Fruit fly (Drosophila melanogaster) whole organism, embryonic: ENCODE measurements around the gene kek2.

Experiments
- Adf1 ChIP-seq: fragments of 200-800 bp; sonication (Bioruptor generic); IDR thresholded peaks from 2 replicates; pipeline ENCODE4 v1.3.6; 2022; ENCODE audit warnings: missing biosample characterization, missing genetic modification characterization
- BEAF-32 ChIP-seq: fragments of 200-800 bp; sonication (Bioruptor generic); optimal IDR thresholded peaks from 3 replicates; lab custom pipeline; 2017; ENCODE audit warnings: missing biosample characterization, missing genetic modification characterization, mild to moderate bottlenecking, moderate library complexity, missing genetic modification reagents
- CG11398 ChIP-seq: fragments of 200-800 bp; sonication (Bioruptor generic); optimal IDR thresholded peaks from 2 replicates; lab custom pipeline; 2016; ENCODE audit warnings: missing biosample characterization, missing genetic modification characterization
- CG12071 ChIP-seq: fragments of 200-800 bp; sonication (Bioruptor generic); optimal IDR thresholded peaks from 3 replicates; lab custom pipeline; 2018; ENCODE audit warnings: missing biosample characterization, mild to moderate bottlenecking, missing genetic modification characterization
- CG12104 ChIP-seq: fragments of 200-800 bp; sonication (Bioruptor generic); optimal IDR thresholded peaks from 3 replicates; lab custom pipeline; 2016; ENCODE audit warnings: missing biosample characterization, missing genetic modification characterization
- CG13424 ChIP-seq: fragments of 200-800 bp; sonication (Bioruptor generic); optimal IDR thresholded peaks from 2 replicates; lab custom pipeline; 2019; ENCODE audit warnings: missing biosample characterization, mild to moderate bottlenecking, missing genetic modification characterization, moderate library complexity
- CG13624 ChIP-seq: fragments of 200-800 bp; sonication (Bioruptor generic); optimal IDR thresholded peaks from 2 replicates; lab custom pipeline; 2016; ENCODE audit warnings: missing biosample characterization, missing genetic modification characterization
- CG2202 ChIP-seq: fragments of 200-800 bp; sonication (Bioruptor generic); optimal IDR thresholded peaks from 2 replicates; lab custom pipeline; 2018; ENCODE audit warnings: missing biosample characterization, mild to moderate bottlenecking, missing genetic modification characterization
- CG30403 ChIP-seq: fragments of 200-800 bp; sonication (Bioruptor generic); optimal IDR thresholded peaks from 3 replicates; lab custom pipeline; 2016; ENCODE audit warnings: missing biosample characterization, missing genetic modification characterization
- CG31388 ChIP-seq: fragments of 200-800 bp; sonication (Bioruptor generic); optimal IDR thresholded peaks from 2 replicates; lab custom pipeline; 2016; ENCODE audit warnings: missing biosample characterization, missing genetic modification characterization
- CG3163 ChIP-seq: fragments of 200-800 bp; sonication (Bioruptor generic); optimal IDR thresholded peaks from 3 replicates; lab custom pipeline; 2016; ENCODE audit warnings: missing biosample characterization, missing genetic modification characterization
- CG3838 ChIP-seq: fragments of 200-800 bp; sonication (Bioruptor generic); optimal IDR thresholded peaks from 3 replicates; lab custom pipeline; 2016; ENCODE audit warnings: missing biosample characterization, missing genetic modification characterization
- CG4360 ChIP-seq: fragments of 200-800 bp; sonication (Bioruptor generic); IDR thresholded peaks from 2 replicates; pipeline ENCODE4 v1.3.6; 2022; ENCODE audit warnings: missing biosample characterization, missing genetic modification characterization
- CG5245 ChIP-seq: fragments of 200-800 bp; sonication (Bioruptor generic); optimal IDR thresholded peaks from 3 replicates; lab custom pipeline; 2016; ENCODE audit warnings: missing biosample characterization, missing genetic modification characterization
- CG5953 ChIP-seq: fragments of 200-800 bp; sonication (Bioruptor generic); IDR thresholded peaks from 2 replicates; pipeline ENCODE4 v1.3.6; 2022; ENCODE audit warnings: missing biosample characterization, missing genetic modification characterization
- CG7556 ChIP-seq: fragments of 200-800 bp; sonication (Bioruptor generic); optimal IDR thresholded peaks from 2 replicates; lab custom pipeline; 2017; ENCODE audit warnings: missing biosample characterization, mild to moderate bottlenecking, missing genetic modification characterization
- CG7839 ChIP-seq: fragments of 200-800 bp; sonication (Bioruptor generic); optimal IDR thresholded peaks from 3 replicates; lab custom pipeline; 2018; ENCODE audit warnings: missing biosample characterization, mild to moderate bottlenecking, missing genetic modification characterization, moderate library complexity
- CG7963 ChIP-seq: fragments of 200-800 bp; sonication (Bioruptor generic); IDR thresholded peaks from 3 replicates; pipeline ENCODE4 v1.3.6; 2022; ENCODE audit warnings: missing biosample characterization, missing genetic modification characterization; ENCODE audit not compliant: partially characterized antibody
- CG9817 ChIP-seq: fragments of 200-800 bp; sonication (Bioruptor generic); optimal IDR thresholded peaks from 2 replicates; lab custom pipeline; 2018; ENCODE audit warnings: missing biosample characterization, mild to moderate bottlenecking, missing genetic modification characterization, moderate library complexity
- Dfd ChIP-seq, 2 experiments: fragments of >200 bp; optimal IDR thresholded peaks; 2 replicates each; lab custom pipeline; 2017; ENCODE audit warnings: missing biosample characterization in 2 of 2, missing genetic modification characterization in 2 of 2
- Dll ChIP-seq: fragments of 200-800 bp; sonication (Bioruptor generic); IDR thresholded peaks from 4 replicates; pipeline ENCODE4 v1.3.6; 2022; ENCODE audit warnings: missing biosample characterization, missing genetic modification characterization; ENCODE audit not compliant: partially characterized antibody
- E2f2 ChIP-seq: fragments of 200-800 bp; sonication (Bioruptor generic); IDR thresholded peaks from 2 replicates; pipeline ENCODE4 v1.3.6; 2022; ENCODE audit warnings: missing biosample characterization, missing genetic modification characterization
- Hand ChIP-seq: fragments of 200-800 bp; sonication (Bioruptor generic); optimal IDR thresholded peaks from 2 replicates; lab custom pipeline; 2017; ENCODE audit warnings: mild to moderate bottlenecking, missing biosample characterization, missing genetic modification reagents, missing genetic modification characterization
- HmgZ ChIP-seq: fragments of 200-800 bp; sonication (Bioruptor generic); optimal IDR thresholded peaks from 2 replicates; lab custom pipeline; 2018; ENCODE audit warnings: missing biosample characterization, mild to moderate bottlenecking, missing genetic modification characterization
- Hr78 ChIP-seq, 2 experiments: fragments of 200-800 bp in 1 of 2; fragments of >200 bp in 1 of 2; sonication (Bioruptor generic) in 1 of 2; optimal IDR thresholded peaks; 2 replicates each; lab custom pipeline; 2017 to 2019; ENCODE audit warnings: missing biosample characterization in 2 of 2, missing genetic modification characterization in 2 of 2, mild to moderate bottlenecking in 1 of 2, moderate library complexity in 1 of 2
- Mad ChIP-seq: fragments of 200-800 bp; sonication (Bioruptor generic); optimal IDR thresholded peaks from 2 replicates; lab custom pipeline; 2016; ENCODE audit warnings: missing biosample characterization, missing genetic modification characterization
- Nf-YA ChIP-seq: fragments of 200-800 bp; sonication (Bioruptor generic); IDR thresholded peaks from 2 replicates; pipeline ENCODE4 v1.3.6; 2022; ENCODE audit warnings: missing biosample characterization, missing genetic modification characterization
- Nf-YC ChIP-seq: fragments of 200-800 bp; optimal IDR thresholded peaks from 3 replicates; lab custom pipeline; 2019; ENCODE audit warnings: missing biosample characterization, mild to moderate bottlenecking, missing genetic modification characterization, moderate library complexity
- aop ChIP-seq: fragments of 200-800 bp; sonication (Bioruptor generic); IDR thresholded peaks from 2 replicates; pipeline ENCODE4 v1.3.6; 2022; ENCODE audit warnings: missing biosample characterization, missing genetic modification characterization
- ap ChIP-seq: fragments of 200-800 bp; sonication (Bioruptor generic); IDR thresholded peaks from 2 replicates; pipeline ENCODE4 v1.3.6; 2022; ENCODE audit warnings: missing biosample characterization, missing genetic modification characterization
- ash1 ChIP-seq: fragments of 200-800 bp; sonication (Bioruptor generic); optimal IDR thresholded peaks from 2 replicates; lab custom pipeline; 2018; ENCODE audit warnings: missing biosample characterization, mild to moderate bottlenecking, missing genetic modification characterization
- bab2 ChIP-seq: fragments of 200-800 bp; sonication (Bioruptor generic); optimal IDR thresholded peaks from 2 replicates; lab custom pipeline; 2016; ENCODE audit warnings: missing biosample characterization, missing genetic modification characterization
- br ChIP-seq: fragments of >200 bp; optimal IDR thresholded peaks from 2 replicates; lab custom pipeline; 2017
- cad ChIP-seq: fragments of >200 bp; optimal IDR thresholded peaks from 2 replicates; lab custom pipeline; 2017; ENCODE audit warnings: missing biosample characterization, missing genetic modification characterization
- croc ChIP-seq: fragments of 200-800 bp; sonication (Bioruptor generic); conservative IDR thresholded peaks from 3 replicates; pipeline ENCODE4 v1.3.6; 2022; ENCODE audit warnings: missing biosample characterization, missing genetic modification characterization
- crp ChIP-seq, 2 experiments: fragments of 200-800 bp; sonication (Bioruptor generic); optimal IDR thresholded peaks; 2 replicates in 1 of 2; 3 replicates in 1 of 2; lab custom pipeline; 2017; ENCODE audit warnings: missing biosample characterization in 2 of 2, missing genetic modification characterization in 2 of 2, mild to moderate bottlenecking in 1 of 2, moderate library complexity in 1 of 2
- fd3F ChIP-seq: fragments of 200-800 bp; sonication (Bioruptor generic); optimal IDR thresholded peaks from 2 replicates; lab custom pipeline; 2018; ENCODE audit warnings: missing biosample characterization, mild to moderate bottlenecking, missing genetic modification characterization, moderate library complexity
- hbn ChIP-seq: fragments of 200-800 bp; sonication (Bioruptor generic); IDR thresholded peaks from 2 replicates; pipeline ENCODE4 v1.3.6; 2022; ENCODE audit warnings: missing biosample characterization, missing genetic modification characterization; ENCODE audit not compliant: partially characterized antibody
- kay ChIP-seq: fragments of 200-800 bp; sonication (Bioruptor generic); optimal IDR thresholded peaks from 2 replicates; lab custom pipeline; 2016; ENCODE audit warnings: missing biosample characterization, missing genetic modification characterization
- kni ChIP-seq: fragments of 200-800 bp; sonication (Bioruptor generic); optimal IDR thresholded peaks from 3 replicates; lab custom pipeline; 2017; ENCODE audit warnings: mild to moderate bottlenecking, missing biosample characterization, missing genetic modification reagents, missing genetic modification characterization
- lab ChIP-seq: fragments of 200-800 bp; sonication (Bioruptor generic); optimal IDR thresholded peaks from 3 replicates; lab custom pipeline; 2017; ENCODE audit warnings: missing biosample characterization, missing genetic modification characterization, mild to moderate bottlenecking, moderate library complexity, missing genetic modification reagents
- nerfin-2 ChIP-seq: fragments of 200-800 bp; sonication (Bioruptor generic); IDR thresholded peaks from 2 replicates; pipeline ENCODE4 v1.3.6; 2022; ENCODE audit warnings: missing biosample characterization, missing genetic modification characterization; ENCODE audit not compliant: partially characterized antibody
- peb ChIP-seq: fragments of 200-800 bp; sonication (Bioruptor generic); IDR thresholded peaks from 2 replicates; pipeline ENCODE4 v1.3.6; 2022; ENCODE audit warnings: missing biosample characterization, missing genetic modification characterization
- phol ChIP-seq: fragments of 200-800 bp; sonication (Bioruptor generic); optimal IDR thresholded peaks from 3 replicates; lab custom pipeline; 2018; ENCODE audit warnings: missing biosample characterization, mild to moderate bottlenecking, missing genetic modification characterization, moderate library complexity
- pum ChIP-seq: fragments of 200-800 bp; sonication (Bioruptor generic); optimal IDR thresholded peaks from 2 replicates; lab custom pipeline; 2016; ENCODE audit warnings: missing biosample characterization, missing genetic modification characterization
- run ChIP-seq: fragments of 200-800 bp; sonication (Bioruptor generic); optimal IDR thresholded peaks from 3 replicates; lab custom pipeline; 2018; ENCODE audit warnings: missing biosample characterization, mild to moderate bottlenecking, missing genetic modification characterization
- seq ChIP-seq: fragments of 200-800 bp; sonication (Bioruptor generic); IDR thresholded peaks from 2 replicates; pipeline ENCODE4 v1.3.6; 2022; ENCODE audit warnings: missing biosample characterization, missing genetic modification characterization
- sim ChIP-seq: fragments of 200-800 bp; sonication (Bioruptor generic); IDR thresholded peaks from 2 replicates; pipeline ENCODE4 v1.3.6; 2022; ENCODE audit warnings: missing biosample characterization, missing genetic modification characterization
- slbo ChIP-seq: fragments of 200-800 bp; sonication (Bioruptor generic); IDR thresholded peaks from 2 replicates; pipeline ENCODE4 v1.3.6; 2022; ENCODE audit warnings: missing biosample characterization, missing genetic modification characterization
- sug ChIP-seq: fragments of 200-800 bp; optimal IDR thresholded peaks from 2 replicates; lab custom pipeline; 2019; ENCODE audit warnings: missing biosample characterization, mild to moderate bottlenecking, missing genetic modification characterization, moderate library complexity
- wor ChIP-seq: fragments of 200-800 bp; sonication (Bioruptor generic); IDR thresholded peaks from 2 replicates; pipeline ENCODE4 v1.3.6; 2022; ENCODE audit warnings: missing biosample characterization, missing genetic modification characterization
- zf30C ChIP-seq: fragments of 200-800 bp; sonication (Bioruptor generic); optimal IDR thresholded peaks from 3 replicates; lab custom pipeline; 2018; ENCODE audit warnings: missing biosample characterization, mild to moderate bottlenecking, missing genetic modification characterization

The kek2 gene

dm6 chr2L:11589064-11589463 lies 7.3 kb downstream of the kek2 start (continued):
- TF ChIP-seq CG3838 (GFP tag; lab: Kevin White, UChicago): no peak
- no peak for TF ChIP-seq kni
- no peak for TF ChIP-seq CG7963 (GFP tag; lab: Robert Waterston, UW)
- no peak for TF ChIP-seq Nf-YC (tag; lab: Kevin White, UChicago)
- TF ChIP-seq slbo (GFP tag; lab: Robert Waterston, UW): 0 out of 2 replicates have a peak, but pooled peaks have one; percentile 5
- TF ChIP-seq CG12071 (GFP tag; lab: Kevin White, UChicago): no peak
- no peak for TF ChIP-seq br (lab: Kevin White, UChicago)
- no peak for TF ChIP-seq CG13624 (GFP tag; lab: Kevin White, UChicago)
- no peak for TF ChIP-seq crp (GFP tag; optimal IDR thresholded peaks at IDR 0.05; lab: Kevin White, UChicago)
- TF ChIP-seq CG13424: peak; percentile 24
- TF ChIP-seq CG11398 (GFP tag; lab: Kevin White, UChicago): no peak
- peak; percentile 12 for TF ChIP-seq CG30403 (GFP tag; lab: Kevin White, UChicago)
- TF ChIP-seq CG3163 (GFP tag; lab: Kevin White, UChicago): no peak
- TF ChIP-seq Hand: no peak
- no peak for TF ChIP-seq fd3F (GFP tag; lab: Kevin White, UChicago)
- no peak for TF ChIP-seq sim
- peak; percentile 35 for TF ChIP-seq lab (GFP tag; lab: Kevin White, UChicago)
- TF ChIP-seq CG7839: peak; percentile 47
- no peak for TF ChIP-seq HmgZ (tag; lab: Kevin White, UChicago)
- no peak for TF ChIP-seq wor (GFP tag; lab: Robert Waterston, UW)
- no peak for TF ChIP-seq hbn (GFP tag; lab: Robert Waterston, UW)
- no peak for TF ChIP-seq Adf1
- TF ChIP-seq Nf-YA (GFP tag; lab: Robert Waterston, UW): no peak
- TF ChIP-seq pum: no peak
- TF ChIP-seq ash1 (GFP tag; lab: Kevin White, UChicago): no peak
- TF ChIP-seq phol (tag; lab: Kevin White, UChicago): peak; percentile 35
- TF ChIP-seq sug (tag; lab: Kevin White, UChicago): no peak
- no peak for TF ChIP-seq Hr78 (GFP tag; optimal IDR thresholded peaks at IDR 0.05; lab: Kevin White, UChicago)
- no peak for TF ChIP-seq zf30C (GFP tag; lab: Kevin White, UChicago)
- TF ChIP-seq croc (GFP tag; lab: Robert Waterston, UW): no peak
- no peak for TF ChIP-seq CG2202
- TF ChIP-seq seq: no peak
- no peak for TF ChIP-seq peb (GFP tag; lab: Robert Waterston, UW)
- no peak for TF ChIP-seq CG5245 (GFP tag; lab: Kevin White, UChicago)
- TF ChIP-seq CG4360 (GFP tag; lab: Robert Waterston, UW): no peak
- no peak for TF ChIP-seq Dfd (GFP tag; optimal IDR thresholded peaks at IDR 0.05; lab: Kevin White, UChicago)
- no peak for TF ChIP-seq run (tag; lab: Kevin White, UChicago)
- no peak for TF ChIP-seq Dll
- TF ChIP-seq CG5953 (GFP tag; lab: Robert Waterston, UW): no peak
- TF ChIP-seq CG9817 (tag; lab: Kevin White, UChicago): no peak
- TF ChIP-seq E2f2: no peak
- peak; percentile 46 for TF ChIP-seq CG7556 (GFP tag; lab: Kevin White, UChicago)
- no peak for TF ChIP-seq CG12104
- TF ChIP-seq BEAF-32: no peak
- TF ChIP-seq cad (GFP tag; lab: Kevin White, UChicago): no peak
- no peak for TF ChIP-seq CG31388 (GFP tag; lab: Kevin White, UChicago)
- peak; percentile 8 for TF ChIP-seq bab2 (GFP tag; lab: Kevin White, UChicago)
- TF ChIP-seq nerfin-2 (GFP tag; lab: Robert Waterston, UW): no peak
- no peak for TF ChIP-seq kay
- no peak for TF ChIP-seq aop (GFP tag; lab: Robert Waterston, UW)
- TF ChIP-seq Mad: no peak
- no peak for TF ChIP-seq ap
